Worm (Caenorhabditis elegans) whole organism, L4 larva: ENCODE results near the gene col-101.

Experiments
- F26F4.8 ChIP-seq: fragments of 200-800 bp; sonication (Bioruptor generic); conservative IDR thresholded peaks from 2 replicates; pipeline ENCODE4 v1.3.6; 2022; ENCODE audit warnings: missing genetic modification characterization, missing compliant biosample characterization
- F37D6.2 ChIP-seq: sonication (generic microtip); optimal IDR thresholded peaks from 2 replicates; lab custom pipeline; 2016; ENCODE audit warnings: mild to moderate bottlenecking, missing genetic modification characterization, missing compliant biosample characterization
- F49E8.2 ChIP-seq: sonication (generic microtip); optimal IDR thresholded peaks from 2 replicates; lab custom pipeline; 2016; ENCODE audit warnings: missing compliant biosample characterization, mild to moderate bottlenecking, missing genetic modification characterization, borderline replicate concordance
- R02D3.7 ChIP-seq: fragments of 150-350 bp; sonication (generic microtip); optimal IDR thresholded peaks from 3 replicates; lab custom pipeline; 2014; ENCODE audit warnings: missing biosample characterization, missing genetic modification characterization
- T20F7.1 ChIP-seq: fragments of 200-800 bp; sonication (Bioruptor generic); optimal IDR thresholded peaks from 2 replicates; lab custom pipeline; 2018; ENCODE audit warnings: mild to moderate bottlenecking, missing genetic modification characterization, missing compliant biosample characterization
- Y105C5A.15 ChIP-seq: fragments of 200-800 bp; sonication (Bioruptor generic); IDR thresholded peaks from 2 replicates; pipeline ENCODE4 v1.3.6; 2022; ENCODE audit warnings: missing genetic modification characterization, missing compliant biosample characterization
- Y48G9A.11 ChIP-seq: fragments of 200-800 bp; sonication (Bioruptor generic); IDR thresholded peaks from 2 replicates; pipeline ENCODE4 v1.3.6; 2022; ENCODE audit warnings: missing genetic modification reagents, missing genetic modification characterization, missing compliant biosample characterization
- arid-1 ChIP-seq: fragments of 200-800 bp; sonication (Bioruptor generic); conservative IDR thresholded peaks from 2 replicates; pipeline ENCODE4 v1.3.6; 2022; ENCODE audit warnings: missing genetic modification reagents, missing genetic modification characterization, missing compliant biosample characterization
- attf-4 ChIP-seq: sonication (generic microtip); optimal IDR thresholded peaks from 3 replicates; lab custom pipeline; 2017; ENCODE audit warnings: missing biosample characterization, missing genetic modification characterization
- ceh-32 ChIP-seq: sonication (generic microtip); optimal IDR thresholded peaks from 2 replicates; lab custom pipeline; 2016; ENCODE audit warnings: mild to moderate bottlenecking, missing genetic modification characterization, missing compliant biosample characterization; ENCODE audit not compliant: poor library complexity
- ceh-62 ChIP-seq: sonication (generic microtip); optimal IDR thresholded peaks from 2 replicates; lab custom pipeline; 2017; ENCODE audit warnings: missing biosample characterization, missing genetic modification characterization
- ceh-82 ChIP-seq: sonication (generic microtip); optimal IDR thresholded peaks from 2 replicates; lab custom pipeline; 2017; ENCODE audit warnings: missing biosample characterization, missing genetic modification characterization
- ces-1 ChIP-seq: fragments of 150-350 bp; sonication (generic microtip); optimal IDR thresholded peaks from 4 replicates; lab custom pipeline; 2014; ENCODE audit warnings: missing biosample characterization, missing genetic modification reagents, missing genetic modification characterization
- cey-2 ChIP-seq: sonication (generic microtip); optimal IDR thresholded peaks from 3 replicates; lab custom pipeline; 2017; ENCODE audit warnings: missing genetic modification characterization, mild to moderate bottlenecking, missing compliant biosample characterization, antibody characterized with exemption, borderline replicate concordance; ENCODE audit not compliant: insufficient read depth
- daf-16 ChIP-seq, 3 experiments: sonication (generic microtip); optimal IDR thresholded peaks; 2 replicates each; lab custom pipeline; 2016 to 2017; ENCODE audit warnings: missing genetic modification characterization in 3 of 3, missing genetic modification reagents in 3 of 3, mild to moderate bottlenecking in 2 of 3, missing compliant biosample characterization in 2 of 3, missing biosample characterization in 1 of 3, moderate library complexity in 1 of 3
- daf-8 ChIP-seq: fragments of 200-800 bp; sonication (Bioruptor generic); IDR thresholded peaks from 2 replicates; pipeline ENCODE4 v1.3.6; 2022; ENCODE audit warnings: missing genetic modification characterization, missing compliant biosample characterization
- dmd-9 ChIP-seq: fragments of 200-800 bp; sonication (Bioruptor generic); IDR thresholded peaks from 2 replicates; pipeline ENCODE4 v1.3.6; 2022; ENCODE audit warnings: missing genetic modification reagents, missing genetic modification characterization, missing compliant biosample characterization
- duxl-1 ChIP-seq: sonication (generic microtip); optimal IDR thresholded peaks from 2 replicates; lab custom pipeline; 2016; ENCODE audit warnings: mild to moderate bottlenecking, missing genetic modification characterization, moderate library complexity, missing compliant biosample characterization; ENCODE audit not compliant: poor library complexity
- egl-27 ChIP-seq: sonication (generic microtip); optimal IDR thresholded peaks from 3 replicates; lab custom pipeline; 2017; ENCODE audit warnings: missing biosample characterization, missing genetic modification reagents, missing genetic modification characterization
- fos-1 ChIP-seq: fragments of 150-350 bp; optimal IDR thresholded peaks from 2 replicates; lab custom pipeline; 2014; ENCODE audit warnings: missing biosample characterization, missing genetic modification characterization
- hif-1 ChIP-seq, 2 experiments: sonication (generic microtip); optimal IDR thresholded peaks; 2 replicates each; lab custom pipeline; 2016 to 2017; ENCODE audit warnings: missing compliant biosample characterization in 2 of 2, missing genetic modification characterization in 2 of 2, missing genetic modification reagents in 2 of 2, missing genotype in 2 of 2, mild to moderate bottlenecking in 1 of 2
- lim-7 ChIP-seq: fragments of 200-800 bp; sonication (Bioruptor generic); IDR thresholded peaks from 2 replicates; pipeline ENCODE4 v1.3.6; 2022; ENCODE audit warnings: missing genetic modification characterization, missing compliant biosample characterization
- lin-13 ChIP-seq: fragments of 150-350 bp; optimal IDR thresholded peaks from 2 replicates; lab custom pipeline; 2014; ENCODE audit warnings: missing biosample characterization, missing genetic modification reagents, missing genetic modification characterization
- lin-29 ChIP-seq: fragments of 200-800 bp; sonication (Bioruptor generic); IDR thresholded peaks from 2 replicates; pipeline ENCODE4 v1.3.6; 2022; ENCODE audit warnings: missing genetic modification reagents, missing genetic modification characterization, missing compliant biosample characterization
- lin-38 ChIP-seq: fragments of 200-800 bp; sonication (Bioruptor generic); IDR thresholded peaks from 2 replicates; pipeline ENCODE4 v1.3.6; 2022; ENCODE audit warnings: missing genetic modification reagents, missing genetic modification characterization, missing compliant biosample characterization
- lin-39 ChIP-seq: fragments of 150-350 bp; optimal IDR thresholded peaks from 2 replicates; lab custom pipeline; 2014; ENCODE audit warnings: missing biosample characterization, missing genetic modification reagents, missing genetic modification characterization
- mep-1 ChIP-seq: fragments of 150-350 bp; sonication (generic microtip); optimal IDR thresholded peaks from 3 replicates; lab custom pipeline; 2014; ENCODE audit warnings: missing biosample characterization, missing genetic modification characterization
- mxl-2 ChIP-seq: fragments of 200-800 bp; sonication (Bioruptor generic); conservative IDR thresholded peaks from 2 replicates; pipeline ENCODE4 v1.3.6; 2022; ENCODE audit warnings: missing genetic modification reagents, missing genetic modification characterization, missing compliant biosample characterization
- nhr-11 ChIP-seq: fragments of 150-350 bp; optimal IDR thresholded peaks from 2 replicates; lab custom pipeline; 2014; ENCODE audit warnings: missing biosample characterization, missing genetic modification characterization
- nhr-28 ChIP-seq: fragments of 150-350 bp; optimal IDR thresholded peaks from 2 replicates; lab custom pipeline; 2014; ENCODE audit warnings: missing biosample characterization, missing genetic modification characterization
- nhr-42 ChIP-seq: fragments of 200-800 bp; sonication (Bioruptor generic); IDR thresholded peaks from 2 replicates; pipeline ENCODE4 v1.3.6; 2022; ENCODE audit warnings: missing genetic modification characterization, missing compliant biosample characterization
- nhr-48 ChIP-seq: sonication (generic microtip); optimal IDR thresholded peaks from 2 replicates; lab custom pipeline; 2016; ENCODE audit warnings: mild to moderate bottlenecking, missing genetic modification characterization, missing compliant biosample characterization
- nhr-76 ChIP-seq: fragments of 150-350 bp; optimal IDR thresholded peaks from 2 replicates; lab custom pipeline; 2014; ENCODE audit warnings: missing biosample characterization, missing genetic modification characterization
- php-3 ChIP-seq: fragments of 200-800 bp; sonication (Bioruptor generic); IDR thresholded peaks from 2 replicates; pipeline ENCODE4 v1.3.6; 2022; ENCODE audit warnings: missing genetic modification reagents, missing genetic modification characterization, missing compliant biosample characterization
- pqm-1 ChIP-seq: sonication (generic microtip); optimal IDR thresholded peaks from 2 replicates; lab custom pipeline; 2017; ENCODE audit warnings: missing biosample characterization, missing genetic modification characterization
- saeg-2 ChIP-seq: fragments of 200-800 bp; sonication (Bioruptor generic); IDR thresholded peaks from 2 replicates; pipeline ENCODE4 v1.3.6; 2022; ENCODE audit warnings: missing genetic modification reagents, missing genetic modification characterization, missing compliant biosample characterization
- sdz-12 ChIP-seq: fragments of 200-800 bp; sonication (Bioruptor generic); optimal IDR thresholded peaks from 2 replicates; lab custom pipeline; 2018; ENCODE audit warnings: mild to moderate bottlenecking, missing genetic modification characterization, missing compliant biosample characterization
- snpc-1.2 ChIP-seq: fragments of 200-800 bp; sonication (Bioruptor generic); IDR thresholded peaks from 2 replicates; pipeline ENCODE4 v1.3.6; 2022; ENCODE audit warnings: missing genetic modification reagents, missing genetic modification characterization, missing compliant biosample characterization
- snpc-4 ChIP-seq: fragments of 150-350 bp; optimal IDR thresholded peaks from 2 replicates; lab custom pipeline; 2014; ENCODE audit warnings: missing biosample characterization, missing genetic modification characterization
- spr-1 ChIP-seq: sonication (generic microtip); optimal IDR thresholded peaks from 2 replicates; lab custom pipeline; 2016; ENCODE audit warnings: mild to moderate bottlenecking, missing genetic modification characterization, missing compliant biosample characterization
- spr-3 ChIP-seq: fragments of 200-800 bp; sonication (Bioruptor generic); optimal IDR thresholded peaks from 2 replicates; lab custom pipeline; 2018; ENCODE audit warnings: mild to moderate bottlenecking, missing genetic modification characterization, missing compliant biosample characterization
- unc-39 ChIP-seq: sonication (generic microtip); optimal IDR thresholded peaks from 2 replicates; lab custom pipeline; 2017; ENCODE audit warnings: missing biosample characterization, missing genetic modification characterization
- zfp-2 ChIP-seq: sonication (generic microtip); optimal IDR thresholded peaks from 2 replicates; lab custom pipeline; 2016; ENCODE audit warnings: mild to moderate bottlenecking, missing genetic modification characterization, missing compliant biosample characterization
- zfp-3 ChIP-seq: fragments of 200-800 bp; sonication (Bioruptor generic); conservative IDR thresholded peaks from 2 replicates; pipeline ENCODE4 v1.3.6; 2022; ENCODE audit warnings: missing genetic modification reagents, missing genetic modification characterization, missing compliant biosample characterization
- ztf-7 ChIP-seq: fragments of 150-350 bp; optimal IDR thresholded peaks from 2 replicates; lab custom pipeline; 2014; ENCODE audit warnings: missing biosample characterization, missing genetic modification characterization

col-101 gene

DNA sequence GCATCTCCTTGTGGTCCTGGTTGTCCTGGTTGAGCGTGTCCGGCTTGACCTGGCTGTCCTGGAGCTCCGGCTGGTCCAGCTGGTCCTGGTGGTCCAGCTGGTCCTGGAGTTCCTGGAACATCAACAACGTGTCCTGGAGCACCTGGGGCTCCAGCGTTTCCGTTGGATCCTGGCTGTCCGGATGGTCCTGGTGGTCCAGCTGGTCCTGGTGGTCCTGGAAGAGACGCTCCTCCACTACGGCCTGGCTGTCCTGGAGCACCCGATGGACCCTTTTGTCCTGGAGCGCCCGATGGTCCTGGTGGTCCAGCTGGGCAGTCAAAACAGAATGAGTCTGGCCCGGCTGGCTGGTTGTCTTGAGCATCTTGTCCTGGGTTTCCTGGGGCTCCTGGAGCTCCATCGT lies 1.2 kb downstream of the col-101 start (continued):
- TF ChIP-seq duxl-1 (tag; lab: Kevin White, UChicago) = no peak
- no peak for TF ChIP-seq nhr-11 (tag; lab: Kevin White, UChicago)
- 0 out of 2 replicates have a peak, but pooled peaks have one; percentile 32 for TF ChIP-seq Y48G9A.11 (GFP tag; lab: Robert Waterston, UW)

DNA sequence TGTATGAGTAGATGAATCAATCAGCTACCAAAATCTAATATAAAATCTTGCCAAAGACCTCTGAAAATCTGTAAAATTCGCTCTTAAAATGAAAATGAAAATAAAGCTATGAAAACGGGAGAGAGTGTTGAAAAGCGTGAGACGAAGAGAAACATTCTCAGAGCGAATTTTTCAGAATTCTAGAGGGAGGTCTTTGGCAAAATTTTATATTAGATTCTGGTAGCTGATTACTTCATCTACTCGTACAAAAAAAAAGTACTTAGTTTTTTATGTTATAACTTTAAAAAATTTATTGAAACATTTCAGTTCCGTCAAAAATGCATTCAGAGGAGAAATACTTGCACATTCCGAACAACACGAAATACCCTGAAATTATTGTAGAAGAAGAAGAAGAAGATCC lies 2.1 kb downstream of the col-101 start, which contains the start of gene drl-1:
Gene drl-1, plus strand, starts transcription at position 301 of the 400 bp plus-strand sequence.
- TF ChIP-seq nhr-28 (tag; lab: Kevin White, UChicago) (no peak), T20F7.1 (GFP tag; lab: Kevin White, UChicago) (no peak), duxl-1 (tag; lab: Kevin White, UChicago) (no peak), ceh-32 (tag; lab: Kevin White, UChicago) (no peak), lin-29 (GFP tag; lab: Robert Waterston, UW) (no peak), F26F4.8 (GFP tag; lab: Robert Waterston, UW) (no peak), cey-2 (tag; lab: Kevin White, UChicago) (no peak), lin-38 (GFP tag; lab: Robert Waterston, UW) (no peak), saeg-2 (GFP tag; lab: Robert Waterston, UW) (no peak), ces-1 (GFP tag; lab: Kevin White, UChicago) (no peak), nhr-76 (no peak), nhr-48 (no peak), lin-39 (tag; lab: Kevin White, UChicago) (no peak)
- TF ChIP-seq, all 104 proteins: peak for 0

DNA sequence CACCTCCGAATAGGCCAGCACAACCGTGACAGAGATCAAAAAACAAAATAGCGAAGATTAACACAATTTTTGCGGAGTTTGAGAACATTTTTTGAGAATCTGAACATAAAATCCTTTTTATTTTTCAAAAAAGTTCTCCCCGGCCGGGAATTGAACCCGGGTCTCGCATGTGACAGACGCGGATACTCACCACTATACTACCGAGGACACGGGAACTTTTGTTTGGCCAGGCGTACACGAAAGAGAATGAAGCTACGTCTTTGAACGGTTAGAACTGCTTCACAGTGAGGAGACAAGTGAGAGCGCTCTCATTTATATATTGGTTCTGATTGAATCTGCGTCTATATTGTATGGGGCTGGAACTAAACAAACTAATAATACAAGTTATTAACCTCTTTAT lies 4.3 kb downstream of the col-101 start, which contains the start of gene grl-26:
Gene grl-26, minus strand, starts transcription at position 318 of the 400 bp plus-strand sequence.
- TF ChIP-seq R02D3.7 (tag; lab: Kevin White, UChicago) = no peak
- TF ChIP-seq unc-39 (tag; lab: Kevin White, UChicago) = no peak
- TF ChIP-seq fos-1 (tag; lab: Kevin White, UChicago) = no peak
- TF ChIP-seq mep-1 (tag; lab: Kevin White, UChicago) = no peak
- peak; percentile 82 for TF ChIP-seq lin-38 (GFP tag; lab: Robert Waterston, UW)
- TF ChIP-seq F37D6.2 (tag; lab: Kevin White, UChicago) = peak; percentile 16
- no peak for TF ChIP-seq mxl-2 (GFP tag; lab: Robert Waterston, UW)
- no peak for TF ChIP-seq attf-4 (tag; lab: Kevin White, UChicago)
- TF ChIP-seq egl-27 (tag; lab: Kevin White, UChicago) = no peak
- no peak for TF ChIP-seq daf-8
- peak; percentile 55 for TF ChIP-seq F49E8.2 (tag; lab: Kevin White, UChicago)
- TF ChIP-seq dmd-9 (GFP tag; lab: Robert Waterston, UW) = 0 out of 2 replicates have a peak, but pooled peaks have one; percentile 58
- no peak for TF ChIP-seq snpc-4 (tag; lab: Kevin White, UChicago)
- 0 out of 2 replicates have a peak, but pooled peaks have one; percentile 40 for TF ChIP-seq saeg-2 (GFP tag; lab: Robert Waterston, UW)
- peak; percentile 47 for TF ChIP-seq ztf-7 (tag; lab: Kevin White, UChicago)
- peak; percentile 93 for TF ChIP-seq arid-1 (GFP tag; lab: Robert Waterston, UW)
- TF ChIP-seq spr-3 (GFP tag; lab: Kevin White, UChicago) = peak; percentile 72
- TF ChIP-seq lim-7 = peak; percentile 91
- peak in 1 of 2 experiments; percentile 52 for TF ChIP-seq hif-1 (tag; optimal IDR thresholded peaks at IDR 0.05; lab: Kevin White, UChicago)
- TF ChIP-seq zfp-3 (GFP tag; lab: Robert Waterston, UW) = peak; percentile 62; the same call in 1 of the 2 replicates
- peak; percentile 82 for TF ChIP-seq Y48G9A.11 (GFP tag; lab: Robert Waterston, UW)
- TF ChIP-seq cey-2 (tag; lab: Kevin White, UChicago) = no peak
- peak; percentile 73 for TF ChIP-seq snpc-1.2 (GFP tag; lab: Robert Waterston, UW)
- no peak for TF ChIP-seq ces-1 (GFP tag; lab: Kevin White, UChicago)
- TF ChIP-seq Y105C5A.15 (GFP tag; lab: Robert Waterston, UW) = 0 out of 2 replicates have a peak, but pooled peaks have one; percentile 51
- no peak for TF ChIP-seq lin-39 (tag; lab: Kevin White, UChicago)
- TF ChIP-seq ceh-82 (tag; lab: Kevin White, UChicago) = no peak
- TF ChIP-seq spr-1 (tag; lab: Kevin White, UChicago) = peak; percentile 59
- TF ChIP-seq pqm-1 = no peak
- TF ChIP-seq nhr-42 (GFP tag; lab: Robert Waterston, UW) = peak; percentile 60; the same call in 1 of the 2 replicates
- TF ChIP-seq ceh-62 (tag; lab: Kevin White, UChicago) = no peak
- TF ChIP-seq daf-16 (GFP tag; optimal IDR thresholded peaks at IDR 0.05; lab: Kevin White, UChicago) = peak in 1 of 2 experiments; percentile 89
- peak; percentile 69 for TF ChIP-seq daf-16 (tag; optimal IDR thresholded peaks at IDR 0.05; lab: Kevin White, UChicago)
- no peak for TF ChIP-seq nhr-76
- no peak for TF ChIP-seq lin-13 (GFP tag; lab: Kevin White, UChicago)
- peak; percentile 71 for TF ChIP-seq sdz-12 (GFP tag; lab: Kevin White, UChicago)
- peak; percentile 66; the same call in 1 of the 2 replicates for TF ChIP-seq php-3 (GFP tag; lab: Robert Waterston, UW)
- no peak for TF ChIP-seq zfp-2
